Worm (Caenorhabditis elegans) whole organism, L1 larva: Measurements from ENCODE around the gene zag-1.

Experiments used
- C04F5.9 ChIP-seq: sonication (generic microtip); optimal IDR thresholded peaks from 2 replicates; lab custom pipeline; 2016; ENCODE audit warnings: missing genetic modification characterization, missing compliant biosample characterization
- C16A3.4 ChIP-seq: fragments of 150-350 bp; optimal IDR thresholded peaks from 2 replicates; lab custom pipeline; 2014; ENCODE audit warnings: missing biosample characterization, missing genetic modification characterization
- F16B12.6 ChIP-seq: fragments of 150-350 bp; optimal IDR thresholded peaks from 2 replicates; lab custom pipeline; 2014; ENCODE audit warnings: missing biosample characterization, missing genetic modification characterization
- alr-1 ChIP-seq: fragments of 200-800 bp; sonication (Bioruptor generic); optimal IDR thresholded peaks from 2 replicates; lab custom pipeline; 2018; ENCODE audit warnings: borderline replicate concordance, mild to moderate bottlenecking, missing genetic modification characterization, missing compliant biosample characterization
- ceh-8 ChIP-seq: fragments of 200-800 bp; sonication (Bioruptor generic); optimal IDR thresholded peaks from 2 replicates; lab custom pipeline; 2018; ENCODE audit warnings: mild to moderate bottlenecking, missing genetic modification characterization, moderate library complexity, missing compliant biosample characterization
- ceh-90 ChIP-seq: sonication (generic microtip); optimal IDR thresholded peaks from 2 replicates; lab custom pipeline; 2016; ENCODE audit warnings: missing genetic modification characterization, missing compliant biosample characterization
- ces-1 ChIP-seq: fragments of 150-350 bp; optimal IDR thresholded peaks from 2 replicates; lab custom pipeline; 2014; ENCODE audit warnings: missing biosample characterization, missing genetic modification reagents, missing genetic modification characterization
- dsc-1 ChIP-seq: sonication (generic microtip); optimal IDR thresholded peaks from 2 replicates; lab custom pipeline; 2016; ENCODE audit warnings: mild to moderate bottlenecking, missing genetic modification characterization, missing compliant biosample characterization
- efl-1 ChIP-seq, 4 experiments: fragments of 150-350 bp; optimal IDR thresholded peaks in 3 of 4; peaks in 1 of 4; 1 replicate in 1 of 4; 2 replicates in 3 of 4; lab custom pipeline; 2014; ENCODE audit warnings: missing biosample characterization in 2 of 4, missing genetic modification characterization in 2 of 4, missing genetic modification reagents in 2 of 4
- egl-27 ChIP-seq, 2 experiments: fragments of 150-350 bp in 1 of 2; sonication (generic microtip); optimal IDR thresholded peaks; 3 replicates each; lab custom pipeline; 2017 to 2018; ENCODE audit warnings: missing biosample characterization in 2 of 2, missing genetic modification characterization in 2 of 2, missing genetic modification reagents in 2 of 2
- elt-2 ChIP-seq: sonication (generic microtip); optimal IDR thresholded peaks from 2 replicates; lab custom pipeline; 2016; ENCODE audit warnings: missing genetic modification characterization, mild to moderate bottlenecking, inconsistent platforms, missing compliant biosample characterization, missing genetic modification reagents
- elt-3 ChIP-seq, 6 experiments: fragments of 150-350 bp in 1 of 6; sonication (generic microtip); optimal IDR thresholded peaks; 2 replicates each; lab custom pipeline; 2017 to 2018; ENCODE audit warnings: missing biosample characterization in 6 of 6, missing genetic modification characterization in 6 of 6, inconsistent platforms in 1 of 6
- fkh-8 ChIP-seq: sonication (generic microtip); optimal IDR thresholded peaks from 2 replicates; lab custom pipeline; 2016; ENCODE audit warnings: mild to moderate bottlenecking, missing genetic modification characterization, missing compliant biosample characterization
- hlh-17 ChIP-seq: fragments of 200-800 bp; sonication (Bioruptor generic); optimal IDR thresholded peaks from 2 replicates; lab custom pipeline; 2018; ENCODE audit warnings: missing genetic modification characterization, mild to moderate bottlenecking, missing compliant biosample characterization, moderate library complexity, borderline replicate concordance
- jun-1 ChIP-seq: fragments of 150-350 bp; optimal IDR thresholded peaks from 2 replicates; lab custom pipeline; 2014; ENCODE audit warnings: missing biosample characterization, missing genetic modification reagents, missing genetic modification characterization
- lin-14 ChIP-seq: fragments of 200-800 bp; sonication (Bioruptor generic); optimal IDR thresholded peaks from 2 replicates; lab custom pipeline; 2018; ENCODE audit warnings: mild to moderate bottlenecking, missing genetic modification characterization, moderate library complexity, missing compliant biosample characterization
- lin-35 ChIP-seq, 2 experiments: fragments of 150-350 bp; optimal IDR thresholded peaks; 2 replicates each; lab custom pipeline; 2014; ENCODE audit warnings: missing biosample characterization in 2 of 2, missing genetic modification characterization in 2 of 2, missing genetic modification reagents in 2 of 2
- lsy-2 ChIP-seq, 2 experiments: fragments of 150-350 bp; optimal IDR thresholded peaks; 2 replicates each; lab custom pipeline; 2014; ENCODE audit warnings: missing biosample characterization in 2 of 2, missing genetic modification characterization in 2 of 2
- mab-9 ChIP-seq: fragments of 200-800 bp; sonication (Bioruptor generic); IDR thresholded peaks from 2 replicates; pipeline ENCODE4 v1.3.6; 2022; ENCODE audit warnings: missing genetic modification reagents, missing genetic modification characterization, missing compliant biosample characterization
- mdl-1 ChIP-seq, 2 experiments: fragments of 150-350 bp; optimal IDR thresholded peaks; 2 replicates each; lab custom pipeline; 2014 to 2017; ENCODE audit warnings: missing biosample characterization in 2 of 2, missing genetic modification characterization in 2 of 2, inconsistent platforms in 1 of 2
- mef-2 ChIP-seq: fragments of 150-350 bp; optimal IDR thresholded peaks from 2 replicates; lab custom pipeline; 2014; ENCODE audit warnings: missing biosample characterization, missing genetic modification characterization
- mep-1 ChIP-seq: fragments of 150-350 bp; optimal IDR thresholded peaks from 2 replicates; lab custom pipeline; 2014; ENCODE audit warnings: missing biosample characterization, missing genetic modification characterization
- nhr-11 ChIP-seq: fragments of 150-350 bp; optimal IDR thresholded peaks from 2 replicates; lab custom pipeline; 2014; ENCODE audit warnings: missing biosample characterization, missing genetic modification characterization
- nhr-19 ChIP-seq: fragments of 200-800 bp; sonication (Bioruptor generic); conservative IDR thresholded peaks from 2 replicates; pipeline ENCODE4 v1.3.6; 2022; ENCODE audit warnings: missing genetic modification characterization, missing compliant biosample characterization
- nhr-20 ChIP-seq: sonication (generic microtip); optimal IDR thresholded peaks from 2 replicates; lab custom pipeline; 2016; ENCODE audit warnings: mild to moderate bottlenecking, missing genetic modification characterization, missing compliant biosample characterization
- nhr-237 ChIP-seq: fragments of 150-350 bp; optimal IDR thresholded peaks from 2 replicates; lab custom pipeline; 2014; ENCODE audit warnings: missing biosample characterization, missing genetic modification characterization
- nhr-47 ChIP-seq: sonication (generic microtip); optimal IDR thresholded peaks from 2 replicates; lab custom pipeline; 2016; ENCODE audit warnings: mild to moderate bottlenecking, missing genetic modification characterization, moderate library complexity, missing compliant biosample characterization
- nhr-71 ChIP-seq: sonication (generic microtip); optimal IDR thresholded peaks from 2 replicates; lab custom pipeline; 2016; ENCODE audit warnings: mild to moderate bottlenecking, missing genetic modification characterization, moderate library complexity, missing compliant biosample characterization
- nhr-77 ChIP-seq: fragments of 150-350 bp; optimal IDR thresholded peaks from 2 replicates; lab custom pipeline; 2014; ENCODE audit warnings: missing biosample characterization, missing genetic modification characterization
- nhr-84 ChIP-seq: sonication (generic microtip); optimal IDR thresholded peaks from 2 replicates; lab custom pipeline; 2017; ENCODE audit warnings: missing biosample characterization, missing genetic modification characterization
- nhr-90 ChIP-seq: sonication (generic microtip); optimal IDR thresholded peaks from 2 replicates; lab custom pipeline; 2016; ENCODE audit warnings: mild to moderate bottlenecking, missing genetic modification characterization, missing compliant biosample characterization; ENCODE audit not compliant: poor library complexity
- pag-3 ChIP-seq: sonication (generic microtip); optimal IDR thresholded peaks from 2 replicates; lab custom pipeline; 2017; ENCODE audit warnings: missing genetic modification characterization, mild to moderate bottlenecking, missing compliant biosample characterization, antibody characterized with exemption, borderline replicate concordance; ENCODE audit not compliant: insufficient read depth
- pax-3 ChIP-seq: fragments of 200-800 bp; sonication (Bioruptor generic); optimal IDR thresholded peaks from 2 replicates; lab custom pipeline; 2018; ENCODE audit warnings: mild to moderate bottlenecking, missing genetic modification characterization, moderate library complexity, missing compliant biosample characterization
- sup-37 ChIP-seq: fragments of 200-800 bp; sonication (Bioruptor generic); optimal IDR thresholded peaks from 2 replicates; lab custom pipeline; 2018; ENCODE audit warnings: mild to moderate bottlenecking, missing genetic modification characterization, missing compliant biosample characterization
- tlp-1 ChIP-seq: fragments of 150-350 bp; optimal IDR thresholded peaks from 2 replicates; lab custom pipeline; 2014; ENCODE audit warnings: missing biosample characterization, missing genetic modification characterization
- unc-130 ChIP-seq: fragments of 150-350 bp; optimal IDR thresholded peaks from 2 replicates; lab custom pipeline; 2017; ENCODE audit warnings: missing biosample characterization, missing genetic modification characterization, inconsistent platforms
- unc-62 ChIP-seq: fragments of 150-350 bp; optimal IDR thresholded peaks from 2 replicates; lab custom pipeline; 2014; ENCODE audit warnings: missing biosample characterization, missing genetic modification reagents, missing genetic modification characterization
- unc-98 ChIP-seq: fragments of 200-800 bp; sonication (Bioruptor generic); IDR thresholded peaks from 2 replicates; pipeline ENCODE4 v1.3.6; 2022; ENCODE audit warnings: missing genetic modification characterization, missing compliant biosample characterization
- xbp-1 ChIP-seq: sonication (generic microtip); optimal IDR thresholded peaks from 2 replicates; lab custom pipeline; 2016; ENCODE audit warnings: missing genetic modification characterization, missing compliant biosample characterization
- ztf-11 ChIP-seq, 2 experiments: sonication (generic microtip); optimal IDR thresholded peaks; 2 replicates each; lab custom pipeline; 2016 to 2017; ENCODE audit warnings: missing genetic modification characterization in 2 of 2, missing biosample characterization in 1 of 2, missing compliant biosample characterization in 1 of 2

The zag-1 gene

ce11 chrIV:3902955-3903354 is 47.3 kb downstream of the zag-1 start, which contains the start of gene F56D6.6:
Gene F56D6.6, plus strand, starts transcription at chrIV:3903255.
- TF ChIP-seq nhr-47, result no peak
- no peak for TF ChIP-seq egl-27 (tag; optimal IDR thresholded peaks at IDR 0.05; lab: Kevin White, UChicago)
- no peak for TF ChIP-seq tlp-1 (tag; lab: Kevin White, UChicago)
- no peak for TF ChIP-seq nhr-11 (tag; lab: Kevin White, UChicago)
- no peak for TF ChIP-seq ces-1
- no peak for TF ChIP-seq unc-130 (tag; lab: Kevin White, UChicago)
- no peak for TF ChIP-seq C16A3.4 (tag; lab: Kevin White, UChicago)
- no peak for TF ChIP-seq nhr-71 (tag; lab: Kevin White, UChicago)
- no peak for TF ChIP-seq nhr-77 (tag; lab: Kevin White, UChicago)
- TF ChIP-seq jun-1 (tag; lab: Kevin White, UChicago), result no peak
- no peak for TF ChIP-seq lin-35 (GFP tag; optimal IDR thresholded peaks at IDR 0.05; lab: Kevin White, UChicago)
- no peak for TF ChIP-seq mep-1
- no peak for TF ChIP-seq unc-62 (GFP tag; lab: Kevin White, UChicago)
- TF ChIP-seq fkh-8 (tag; lab: Kevin White, UChicago), result no peak
- TF ChIP-seq alr-1 (tag; lab: Kevin White, UChicago), result no peak
- TF ChIP-seq xbp-1, result no peak
- TF ChIP-seq ceh-90 (tag; lab: Kevin White, UChicago), result no peak
- TF ChIP-seq nhr-84 (tag; lab: Kevin White, UChicago), result no peak
- TF ChIP-seq nhr-19 (GFP tag; lab: Robert Waterston, UW), result no peak
- TF ChIP-seq, all 84 proteins: peak for 0

ce11 chrIV:3904620-3905019 is 49.0 kb downstream of the zag-1 start, which contains the start of gene F56D6.21:
Gene F56D6.21, plus strand, starts transcription at chrIV:3904920.
- TF ChIP-seq pag-3 (tag; lab: Kevin White, UChicago), result no peak
- TF ChIP-seq nhr-20 (tag; lab: Kevin White, UChicago), result no peak
- TF ChIP-seq dsc-1 (tag; lab: Kevin White, UChicago), result no peak
- TF ChIP-seq mef-2, result no peak
- no peak for TF ChIP-seq nhr-90

ce11 chrIV:3906393-3906792 is 50.8 kb downstream of the zag-1 start, which contains the start of gene F56D6.11:
Gene F56D6.11, minus strand, starts transcription at chrIV:3906493.
- TF ChIP-seq ztf-11 (tag; optimal IDR thresholded peaks at IDR 0.05; lab: Kevin White, UChicago) (no peak), lsy-2 (tag; optimal IDR thresholded peaks at IDR 0.05; lab: Kevin White, UChicago) (no peak), efl-1 (optimal IDR thresholded peaks at IDR 0.05; lab: Kevin White, UChicago) (no peak), efl-1 (GFP tag; optimal IDR thresholded peaks at IDR 0.05 in 1 of 2; lab: Kevin White, UChicago) (no peak), sup-37 (GFP tag; lab: Kevin White, UChicago) (no peak), jun-1 (tag; lab: Kevin White, UChicago) (no peak), ceh-8 (GFP tag; lab: Kevin White, UChicago) (no peak), lin-14 (no peak), elt-2 (no peak), F16B12.6 (tag; lab: Kevin White, UChicago) (no peak), hlh-17 (GFP tag; lab: Kevin White, UChicago) (no peak), mab-9 (GFP tag; lab: Robert Waterston, UW) (no peak), mef-2 (no peak), unc-98 (GFP tag; lab: Robert Waterston, UW) (no peak), nhr-237 (tag; lab: Kevin White, UChicago) (no peak), elt-3 (tag; optimal IDR thresholded peaks at IDR 0.05; lab: Kevin White, UChicago) (no peak), mdl-1 (tag; optimal IDR thresholded peaks at IDR 0.05; lab: Kevin White, UChicago) (no peak), C04F5.9 (tag; lab: Kevin White, UChicago) (no peak), pax-3 (tag; lab: Kevin White, UChicago) (no peak)
